Worm (Caenorhabditis elegans) whole organism, L4 larva: ENCODE data around the gene M02F4.1.

Source experiments
- F10B5.3 ChIP-seq: sonication (generic microtip); optimal IDR thresholded peaks from 2 replicates; lab custom pipeline; 2016; ENCODE audit warnings: mild to moderate bottlenecking, missing genetic modification characterization, missing compliant biosample characterization
- F37D6.2 ChIP-seq: sonication (generic microtip); optimal IDR thresholded peaks from 2 replicates; lab custom pipeline; 2016; ENCODE audit warnings: mild to moderate bottlenecking, missing genetic modification characterization, missing compliant biosample characterization
- F44E2.7 ChIP-seq: fragments of 200-800 bp; sonication (Bioruptor generic); IDR thresholded peaks from 2 replicates; pipeline ENCODE4 v2.1.2; 2022; ENCODE audit warnings: missing genetic modification characterization, missing compliant biosample characterization
- F49E8.2 ChIP-seq: sonication (generic microtip); optimal IDR thresholded peaks from 2 replicates; lab custom pipeline; 2016; ENCODE audit warnings: missing compliant biosample characterization, mild to moderate bottlenecking, missing genetic modification characterization, borderline replicate concordance
- R02D3.7 ChIP-seq: fragments of 150-350 bp; sonication (generic microtip); optimal IDR thresholded peaks from 3 replicates; lab custom pipeline; 2014; ENCODE audit warnings: missing biosample characterization, missing genetic modification characterization
- T26A8.4 ChIP-seq: fragments of 200-800 bp; sonication (Bioruptor generic); IDR thresholded peaks from 2 replicates; pipeline ENCODE4 v1.3.6; 2022; ENCODE audit warnings: missing genetic modification characterization, missing compliant biosample characterization
- Y5F2A.4 ChIP-seq: fragments of 200-800 bp; sonication (Bioruptor generic); optimal IDR thresholded peaks from 2 replicates; lab custom pipeline; 2018; ENCODE audit warnings: mild to moderate bottlenecking, missing genetic modification characterization, missing compliant biosample characterization
- Y75B8A.6 ChIP-seq: fragments of 200-800 bp; sonication (Bioruptor generic); IDR thresholded peaks from 2 replicates; pipeline ENCODE4 v1.3.6; 2022; ENCODE audit warnings: missing genetic modification reagents, missing genetic modification characterization, missing compliant biosample characterization
- ZK546.5 ChIP-seq, 2 experiments: sonication (generic microtip); optimal IDR thresholded peaks; 2 replicates each; lab custom pipeline; 2017; ENCODE audit warnings: missing biosample characterization in 2 of 2, missing genetic modification characterization in 2 of 2
- aha-1 ChIP-seq: fragments of 150-350 bp; peaks from one replicate; lab custom pipeline; 2014; ENCODE audit warnings: missing biosample characterization, missing genetic modification characterization
- arid-1 ChIP-seq: fragments of 200-800 bp; sonication (Bioruptor generic); conservative IDR thresholded peaks from 2 replicates; pipeline ENCODE4 v1.3.6; 2022; ENCODE audit warnings: missing genetic modification reagents, missing genetic modification characterization, missing compliant biosample characterization
- ceh-20 ChIP-seq: fragments of 200-800 bp; sonication (Bioruptor generic); IDR thresholded peaks from 2 replicates; pipeline ENCODE4 v1.3.6; 2022; ENCODE audit warnings: missing genetic modification reagents, missing genetic modification characterization, missing compliant biosample characterization
- ceh-44 ChIP-seq: fragments of 200-800 bp; sonication (Bioruptor generic); IDR thresholded peaks from 2 replicates; pipeline ENCODE4 v1.3.6; 2022; ENCODE audit warnings: missing genetic modification reagents, missing genetic modification characterization, missing compliant biosample characterization
- ceh-62 ChIP-seq: sonication (generic microtip); optimal IDR thresholded peaks from 2 replicates; lab custom pipeline; 2017; ENCODE audit warnings: missing biosample characterization, missing genetic modification characterization
- ces-1 ChIP-seq: fragments of 150-350 bp; sonication (generic microtip); optimal IDR thresholded peaks from 4 replicates; lab custom pipeline; 2014; ENCODE audit warnings: missing biosample characterization, missing genetic modification reagents, missing genetic modification characterization
- cey-2 ChIP-seq: sonication (generic microtip); optimal IDR thresholded peaks from 3 replicates; lab custom pipeline; 2017; ENCODE audit warnings: missing genetic modification characterization, mild to moderate bottlenecking, missing compliant biosample characterization, antibody characterized with exemption, borderline replicate concordance; ENCODE audit not compliant: insufficient read depth
- ctbp-1 ChIP-seq: fragments of 200-800 bp; sonication (Bioruptor generic); IDR thresholded peaks from 2 replicates; pipeline ENCODE4 v1.3.6; 2022; ENCODE audit warnings: missing genetic modification reagents, missing genetic modification characterization, missing compliant biosample characterization
- dmd-6 ChIP-seq: fragments of 200-800 bp; sonication (Bioruptor generic); IDR thresholded peaks from 2 replicates; pipeline ENCODE4 v1.3.6; 2022; ENCODE audit warnings: missing genetic modification reagents, missing genetic modification characterization, missing compliant biosample characterization
- dmd-8 ChIP-seq: fragments of 200-800 bp; sonication (Bioruptor generic); IDR thresholded peaks from 2 replicates; pipeline ENCODE4 v1.3.6; 2022; ENCODE audit warnings: missing genetic modification characterization, missing compliant biosample characterization
- dmd-9 ChIP-seq: fragments of 200-800 bp; sonication (Bioruptor generic); IDR thresholded peaks from 2 replicates; pipeline ENCODE4 v1.3.6; 2022; ENCODE audit warnings: missing genetic modification reagents, missing genetic modification characterization, missing compliant biosample characterization
- dpl-1 ChIP-seq: fragments of 150-350 bp; optimal IDR thresholded peaks from 2 replicates; lab custom pipeline; 2014; ENCODE audit warnings: missing biosample characterization, missing genetic modification reagents, missing genetic modification characterization
- dve-1 ChIP-seq: sonication (generic microtip); optimal IDR thresholded peaks from 2 replicates; lab custom pipeline; 2017; ENCODE audit warnings: antibody characterized with exemption, mild to moderate bottlenecking, missing genetic modification characterization, missing compliant biosample characterization; ENCODE audit not compliant: insufficient read depth
- egl-27 ChIP-seq: sonication (generic microtip); optimal IDR thresholded peaks from 3 replicates; lab custom pipeline; 2017; ENCODE audit warnings: missing biosample characterization, missing genetic modification reagents, missing genetic modification characterization
- fos-1 ChIP-seq: fragments of 150-350 bp; optimal IDR thresholded peaks from 2 replicates; lab custom pipeline; 2014; ENCODE audit warnings: missing biosample characterization, missing genetic modification characterization
- hif-1 ChIP-seq, 2 experiments: sonication (generic microtip); optimal IDR thresholded peaks; 2 replicates each; lab custom pipeline; 2016 to 2017; ENCODE audit warnings: missing compliant biosample characterization in 2 of 2, missing genetic modification characterization in 2 of 2, missing genetic modification reagents in 2 of 2, missing genotype in 2 of 2, mild to moderate bottlenecking in 1 of 2
- hlh-11 ChIP-seq: fragments of 200-800 bp; sonication (Bioruptor generic); optimal IDR thresholded peaks from 2 replicates; lab custom pipeline; 2018; ENCODE audit warnings: mild to moderate bottlenecking, missing genetic modification characterization, missing compliant biosample characterization
- hlh-30 ChIP-seq: sonication (generic microtip); optimal IDR thresholded peaks from 2 replicates; lab custom pipeline; 2017; ENCODE audit warnings: antibody characterized with exemption, mild to moderate bottlenecking, missing genetic modification characterization, missing compliant biosample characterization; ENCODE audit not compliant: insufficient read depth
- hmg-1.1 ChIP-seq: fragments of 200-800 bp; sonication (Bioruptor generic); IDR thresholded peaks from 2 replicates; pipeline ENCODE4 v1.3.6; 2022; ENCODE audit warnings: missing genetic modification reagents, missing genetic modification characterization, missing compliant biosample characterization
- lin-15B ChIP-seq: fragments of 150-350 bp; sonication (generic microtip); optimal IDR thresholded peaks from 3 replicates; lab custom pipeline; 2014; ENCODE audit warnings: missing biosample characterization, missing genetic modification characterization
- lin-29 ChIP-seq: fragments of 200-800 bp; sonication (Bioruptor generic); IDR thresholded peaks from 2 replicates; pipeline ENCODE4 v1.3.6; 2022; ENCODE audit warnings: missing genetic modification reagents, missing genetic modification characterization, missing compliant biosample characterization
- lin-38 ChIP-seq: fragments of 200-800 bp; sonication (Bioruptor generic); IDR thresholded peaks from 2 replicates; pipeline ENCODE4 v1.3.6; 2022; ENCODE audit warnings: missing genetic modification reagents, missing genetic modification characterization, missing compliant biosample characterization
- mdl-1 ChIP-seq, 2 experiments: fragments of 150-350 bp in 1 of 2; sonication (generic microtip) in 1 of 2; optimal IDR thresholded peaks; 2 replicates each; lab custom pipeline; 2014 to 2017; ENCODE audit warnings: missing biosample characterization in 2 of 2, missing genetic modification characterization in 2 of 2
- mdt-29 ChIP-seq: fragments of 200-800 bp; sonication (Bioruptor generic); IDR thresholded peaks from 2 replicates; pipeline ENCODE4 v1.3.6; 2022; ENCODE audit warnings: missing genetic modification reagents, missing genetic modification characterization, missing compliant biosample characterization
- mep-1 ChIP-seq: fragments of 150-350 bp; sonication (generic microtip); optimal IDR thresholded peaks from 3 replicates; lab custom pipeline; 2014; ENCODE audit warnings: missing biosample characterization, missing genetic modification characterization
- mxl-2 ChIP-seq: fragments of 200-800 bp; sonication (Bioruptor generic); conservative IDR thresholded peaks from 2 replicates; pipeline ENCODE4 v1.3.6; 2022; ENCODE audit warnings: missing genetic modification reagents, missing genetic modification characterization, missing compliant biosample characterization
- mxl-3 ChIP-seq: fragments of 200-800 bp; sonication (Bioruptor generic); optimal IDR thresholded peaks from 2 replicates; lab custom pipeline; 2018; ENCODE audit warnings: mild to moderate bottlenecking, missing genetic modification characterization, missing compliant biosample characterization
- nhr-11 ChIP-seq: fragments of 150-350 bp; optimal IDR thresholded peaks from 2 replicates; lab custom pipeline; 2014; ENCODE audit warnings: missing biosample characterization, missing genetic modification characterization
- nhr-111 ChIP-seq: fragments of 200-800 bp; sonication (Bioruptor generic); optimal IDR thresholded peaks from 2 replicates; lab custom pipeline; 2018; ENCODE audit warnings: mild to moderate bottlenecking, missing genetic modification characterization, missing compliant biosample characterization
- nhr-76 ChIP-seq: fragments of 150-350 bp; optimal IDR thresholded peaks from 2 replicates; lab custom pipeline; 2014; ENCODE audit warnings: missing biosample characterization, missing genetic modification characterization
- spr-1 ChIP-seq: sonication (generic microtip); optimal IDR thresholded peaks from 2 replicates; lab custom pipeline; 2016; ENCODE audit warnings: mild to moderate bottlenecking, missing genetic modification characterization, missing compliant biosample characterization
- spr-3 ChIP-seq: fragments of 200-800 bp; sonication (Bioruptor generic); optimal IDR thresholded peaks from 2 replicates; lab custom pipeline; 2018; ENCODE audit warnings: mild to moderate bottlenecking, missing genetic modification characterization, missing compliant biosample characterization
- tag-97 ChIP-seq: fragments of 200-800 bp; sonication (Bioruptor generic); IDR thresholded peaks from 2 replicates; pipeline ENCODE4 v1.3.6; 2022; ENCODE audit warnings: missing genetic modification characterization, missing compliant biosample characterization
- tra-1 ChIP-seq: fragments of 200-800 bp; sonication (Bioruptor generic); IDR thresholded peaks from 2 replicates; pipeline ENCODE4 v1.3.6; 2022; ENCODE audit warnings: missing genetic modification reagents, missing genetic modification characterization, missing compliant biosample characterization
- unc-62 ChIP-seq, 3 experiments: fragments of 150-350 bp in 1 of 3; sonication (generic microtip); optimal IDR thresholded peaks in 2 of 3; peaks in 1 of 3; 1 replicate in 1 of 3; 2 replicates in 2 of 3; lab custom pipeline; 2014 to 2017; ENCODE audit warnings: missing biosample characterization in 3 of 3, missing genetic modification characterization in 3 of 3, missing genetic modification reagents in 3 of 3, missing genotype in 1 of 3
- vab-7 ChIP-seq: fragments of 200-800 bp; sonication (Bioruptor generic); IDR thresholded peaks from 2 replicates; pipeline ENCODE4 v1.3.6; 2022; ENCODE audit warnings: missing genetic modification reagents, missing genetic modification characterization, missing compliant biosample characterization
- zag-1 ChIP-seq: fragments of 150-350 bp; optimal IDR thresholded peaks from 2 replicates; lab custom pipeline; 2014; ENCODE audit warnings: missing biosample characterization, missing genetic modification characterization

M02F4.1 gene

ce11 chrX:3047224-3047623, 18.3 kb upstream of the M02F4.1 start (continued):
- no peak for TF ChIP-seq vab-7 (GFP tag; lab: Robert Waterston, UW)
- peak; percentile 25 for TF ChIP-seq aha-1 (tag; lab: Kevin White, UChicago)
- no peak for TF ChIP-seq lin-15B
- no peak for TF ChIP-seq mdl-1 (tag; optimal IDR thresholded peaks at IDR 0.05; lab: Kevin White, UChicago)
- TF ChIP-seq hmg-1.1 (GFP tag; lab: Robert Waterston, UW) = no peak
- TF ChIP-seq hlh-30 (tag; lab: Kevin White, UChicago) = no peak
- TF ChIP-seq mep-1 (tag; lab: Kevin White, UChicago) = no peak
- TF ChIP-seq F10B5.3 (tag; lab: Kevin White, UChicago) = no peak
- TF ChIP-seq lin-38 = no peak

ce11 chrX:3045466-3045865, 16.5 kb upstream of the M02F4.1 start, which contains the start of gene cnnm-3:
cnnm-3 (minus strand) TSS chrX:3045847.
- TF ChIP-seq dmd-6 (GFP tag; lab: Robert Waterston, UW) (peak; percentile 74), lin-29 (GFP tag; lab: Robert Waterston, UW) (no peak), aha-1 (tag; lab: Kevin White, UChicago) (no peak), nhr-76 (tag; lab: Kevin White, UChicago) (no peak), hlh-11 (tag; lab: Kevin White, UChicago) (peak; percentile 19), ZK546.5 (tag; optimal IDR thresholded peaks at IDR 0.05; lab: Kevin White, UChicago) (no peak), tra-1 (GFP tag; lab: Robert Waterston, UW) (0 out of 2 replicates have a peak, but pooled peaks have one; percentile 5)

ce11 chrX:3040609-3041008, 11.7 kb upstream of the M02F4.1 start:
- TF ChIP-seq ces-1 (GFP tag; lab: Kevin White, UChicago) (no peak), nhr-11 (tag; lab: Kevin White, UChicago) (no peak), dmd-9 (GFP tag; lab: Robert Waterston, UW) (no peak), mxl-2 (no peak), mdt-29 (GFP tag; lab: Robert Waterston, UW) (no peak), Y5F2A.4 (GFP tag; lab: Kevin White, UChicago) (no peak), nhr-111 (GFP tag; lab: Kevin White, UChicago) (no peak), hif-1 (tag; optimal IDR thresholded peaks at IDR 0.05; lab: Kevin White, UChicago) (no peak), ctbp-1 (GFP tag; lab: Robert Waterston, UW) (0 out of 2 replicates have a peak, but pooled peaks have one; percentile 36), zag-1 (tag; lab: Kevin White, UChicago) (no peak), lin-29 (GFP tag; lab: Robert Waterston, UW) (no peak), Y75B8A.6 (GFP tag; lab: Robert Waterston, UW) (no peak), F49E8.2 (no peak), F37D6.2 (tag; lab: Kevin White, UChicago) (no peak), T26A8.4 (GFP tag; lab: Robert Waterston, UW) (no peak), arid-1 (GFP tag; lab: Robert Waterston, UW) (no peak), dmd-8 (no peak), spr-3 (GFP tag; lab: Kevin White, UChicago) (no peak), spr-1 (tag; lab: Kevin White, UChicago) (no peak), ceh-44 (GFP tag; lab: Robert Waterston, UW) (no peak), unc-62 (GFP tag; optimal IDR thresholded peaks at IDR 0.05 in 1 of 2; lab: Kevin White, UChicago) (peak in 1 of 2 experiments; percentile 14), unc-62 (tag; optimal IDR thresholded peaks at IDR 0.05; lab: Kevin White, UChicago) (no peak), ceh-62 (no peak), hlh-30 (tag; lab: Kevin White, UChicago) (peak; percentile 22), egl-27 (no peak), mxl-3 (GFP tag; lab: Kevin White, UChicago) (peak; percentile 28), nhr-76 (tag; lab: Kevin White, UChicago) (no peak), F44E2.7 (GFP tag; lab: Robert Waterston, UW) (no peak), dve-1 (no peak), R02D3.7 (no peak), hmg-1.1 (GFP tag; lab: Robert Waterston, UW) (0 out of 2 replicates have a peak, but pooled peaks have one; percentile 40), cey-2 (tag; lab: Kevin White, UChicago) (no peak), aha-1 (tag; lab: Kevin White, UChicago) (peak; percentile 69), dpl-1 (GFP tag; lab: Kevin White, UChicago) (no peak), fos-1 (tag; lab: Kevin White, UChicago) (no peak), ceh-20 (GFP tag; lab: Robert Waterston, UW) (no peak), tag-97 (GFP tag; lab: Robert Waterston, UW) (no peak)
